Worm (Caenorhabditis elegans) whole organism, L1 larva: Measurements from ENCODE around the gene lec-8.
A peak's percentile ranks its signal among the peaks of the same experiment; 100 is the strongest.

Source experiments
- ceh-90 ChIP-seq: sonication (generic microtip); optimal IDR thresholded peaks from 2 replicates; lab custom pipeline; 2016; ENCODE audit warnings: missing genetic modification characterization, missing compliant biosample characterization
- ets-5 ChIP-seq: fragments of 200-800 bp; sonication (Bioruptor generic); IDR thresholded peaks from 2 replicates; pipeline ENCODE4 v1.3.6; 2022; ENCODE audit warnings: missing genetic modification characterization, missing compliant biosample characterization
- hlh-4 ChIP-seq: sonication (generic microtip); optimal IDR thresholded peaks from 2 replicates; lab custom pipeline; 2016; ENCODE audit warnings: mild to moderate bottlenecking, missing genetic modification characterization, missing compliant biosample characterization
- jun-1 ChIP-seq: fragments of 150-350 bp; optimal IDR thresholded peaks from 2 replicates; lab custom pipeline; 2014; ENCODE audit warnings: missing biosample characterization, missing genetic modification reagents, missing genetic modification characterization
- nhr-237 ChIP-seq: fragments of 150-350 bp; optimal IDR thresholded peaks from 2 replicates; lab custom pipeline; 2014; ENCODE audit warnings: missing biosample characterization, missing genetic modification characterization
- nhr-28 ChIP-seq: fragments of 150-350 bp; optimal IDR thresholded peaks from 2 replicates; lab custom pipeline; 2014; ENCODE audit warnings: missing biosample characterization, missing genetic modification characterization
- pqm-1 ChIP-seq: sonication (generic microtip); optimal IDR thresholded peaks from 3 replicates; lab custom pipeline; 2017; ENCODE audit warnings: missing biosample characterization, missing genetic modification characterization
- rnt-1 ChIP-seq: sonication (generic microtip); optimal IDR thresholded peaks from 2 replicates; lab custom pipeline; 2016; ENCODE audit warnings: mild to moderate bottlenecking, missing genetic modification characterization, moderate library complexity, missing compliant biosample characterization
- snu-23 ChIP-seq: sonication (generic microtip); optimal IDR thresholded peaks from 2 replicates; lab custom pipeline; 2016; ENCODE audit warnings: missing genetic modification characterization, missing compliant biosample characterization
- swsn-7 ChIP-seq: sonication (generic microtip); optimal IDR thresholded peaks from 2 replicates; lab custom pipeline; 2016; ENCODE audit warnings: missing genetic modification characterization, missing compliant biosample characterization
- unc-130 ChIP-seq: fragments of 150-350 bp; optimal IDR thresholded peaks from 2 replicates; lab custom pipeline; 2017; ENCODE audit warnings: missing biosample characterization, missing genetic modification characterization, inconsistent platforms
- unc-62 ChIP-seq: fragments of 150-350 bp; optimal IDR thresholded peaks from 2 replicates; lab custom pipeline; 2014; ENCODE audit warnings: missing biosample characterization, missing genetic modification reagents, missing genetic modification characterization

- TF ChIP-seq jun-1 (tag; lab: Kevin White, UChicago) (no peak), hlh-4 (tag; lab: Kevin White, UChicago) (no peak), nhr-237 (tag; lab: Kevin White, UChicago) (no peak), swsn-7 (tag; lab: Kevin White, UChicago) (no peak), ets-5 (GFP tag; lab: Robert Waterston, UW) (no peak), unc-62 (no peak), rnt-1 (peak; percentile 78), unc-130 (no peak), ceh-90 (tag; lab: Kevin White, UChicago) (no peak), snu-23 (GFP tag; lab: Kevin White, UChicago) (no peak), pqm-1 (tag; lab: Kevin White, UChicago) (no peak), nhr-28 (no peak)
Observed at ce11 chrX:9840864-9841263, 9.5 kb upstream of the lec-8 start.
